Worm (Caenorhabditis elegans) whole organism, L3 larva: Measurements from ENCODE around the gene nspc-9.

ENCODE experiments used
- R02D3.7 ChIP-seq: fragments of 150-350 bp; optimal IDR thresholded peaks from 2 replicates; lab custom pipeline; 2014; ENCODE audit warnings: missing biosample characterization, missing genetic modification characterization
- ZK546.5 ChIP-seq: sonication (generic microtip); optimal IDR thresholded peaks from 2 replicates; lab custom pipeline; 2017; ENCODE audit warnings: missing biosample characterization, missing genetic modification characterization
- aly-2 ChIP-seq: fragments of 150-350 bp; optimal IDR thresholded peaks from 2 replicates; lab custom pipeline; 2014; ENCODE audit warnings: missing biosample characterization, missing genetic modification characterization
- ceh-28 ChIP-seq: fragments of 150-350 bp; optimal IDR thresholded peaks from 2 replicates; lab custom pipeline; 2014; ENCODE audit warnings: missing biosample characterization, missing genetic modification reagents, missing genetic modification characterization
- ceh-82 ChIP-seq: fragments of 150-350 bp; optimal IDR thresholded peaks from 2 replicates; lab custom pipeline; 2014; ENCODE audit warnings: missing biosample characterization, missing genetic modification characterization
- ceh-9 ChIP-seq: sonication (generic microtip); optimal IDR thresholded peaks from 2 replicates; lab custom pipeline; 2018; ENCODE audit warnings: missing biosample characterization, missing genetic modification characterization
- daf-12 ChIP-seq: fragments of 150-350 bp; optimal IDR thresholded peaks from 2 replicates; lab custom pipeline; 2014; ENCODE audit warnings: missing biosample characterization, missing genetic modification reagents, missing genetic modification characterization
- egl-27 ChIP-seq: sonication (generic microtip); optimal IDR thresholded peaks from 4 replicates; lab custom pipeline; 2017; ENCODE audit warnings: missing biosample characterization, missing genetic modification reagents, missing genetic modification characterization
- egl-5 ChIP-seq: fragments of 150-350 bp; optimal IDR thresholded peaks from 2 replicates; lab custom pipeline; 2017; ENCODE audit warnings: missing biosample characterization, missing genetic modification reagents, missing genetic modification characterization, inconsistent platforms
- elt-1 ChIP-seq: fragments of 150-350 bp; optimal IDR thresholded peaks from 2 replicates; lab custom pipeline; 2014; ENCODE audit warnings: missing biosample characterization, missing genetic modification characterization
- elt-3 ChIP-seq, 3 experiments: fragments of 150-350 bp in 1 of 3; sonication (generic microtip) in 2 of 3; optimal IDR thresholded peaks; 2 replicates in 2 of 3; 4 replicates in 1 of 3; lab custom pipeline; 2014 to 2017; ENCODE audit warnings: missing biosample characterization in 3 of 3, missing genetic modification characterization in 3 of 3
- eor-1 ChIP-seq, 2 experiments: fragments of 150-350 bp; optimal IDR thresholded peaks; 2 replicates each; lab custom pipeline; 2014 to 2018; ENCODE audit warnings: missing biosample characterization in 2 of 2, missing genetic modification characterization in 2 of 2
- fkh-10 ChIP-seq: sonication (generic microtip); optimal IDR thresholded peaks from 2 replicates; lab custom pipeline; 2017; ENCODE audit warnings: missing biosample characterization, missing genetic modification reagents, missing genetic modification characterization
- fos-1 ChIP-seq: fragments of 150-350 bp; optimal IDR thresholded peaks from 2 replicates; lab custom pipeline; 2014; ENCODE audit warnings: missing biosample characterization, missing genetic modification characterization
- hmg-11 ChIP-seq: sonication (generic microtip); optimal IDR thresholded peaks from 2 replicates; lab custom pipeline; 2016; ENCODE audit warnings: missing genetic modification characterization, missing compliant biosample characterization
- jun-1 ChIP-seq: fragments of 150-350 bp; optimal IDR thresholded peaks from 2 replicates; lab custom pipeline; 2014; ENCODE audit warnings: missing biosample characterization, missing genetic modification reagents, missing genetic modification characterization
- lin-15B ChIP-seq: fragments of 150-350 bp; optimal IDR thresholded peaks from 2 replicates; lab custom pipeline; 2014; ENCODE audit warnings: missing biosample characterization, missing genetic modification characterization
- lsy-12 ChIP-seq: sonication (generic microtip); optimal IDR thresholded peaks from 2 replicates; lab custom pipeline; 2016; ENCODE audit warnings: mild to moderate bottlenecking, missing genetic modification characterization, missing compliant biosample characterization
- mdl-1 ChIP-seq: fragments of 150-350 bp; optimal IDR thresholded peaks from 2 replicates; lab custom pipeline; 2014; ENCODE audit warnings: missing biosample characterization, missing genetic modification characterization
- nfya-1 ChIP-seq: sonication (generic microtip); optimal IDR thresholded peaks from 2 replicates; lab custom pipeline; 2017; ENCODE audit warnings: missing genetic modification characterization, mild to moderate bottlenecking, missing compliant biosample characterization, antibody characterized with exemption, moderate library complexity; ENCODE audit not compliant: insufficient read depth
- nhr-11 ChIP-seq: fragments of 150-350 bp; optimal IDR thresholded peaks from 2 replicates; lab custom pipeline; 2014; ENCODE audit warnings: missing biosample characterization, missing genetic modification characterization
- nhr-12 ChIP-seq: fragments of 150-350 bp; optimal IDR thresholded peaks from 2 replicates; lab custom pipeline; 2014; ENCODE audit warnings: missing biosample characterization, missing genetic modification characterization
- nhr-237 ChIP-seq: fragments of 150-350 bp; optimal IDR thresholded peaks from 2 replicates; lab custom pipeline; 2014; ENCODE audit warnings: missing biosample characterization, missing genetic modification characterization
- nhr-28 ChIP-seq: fragments of 150-350 bp; optimal IDR thresholded peaks from 2 replicates; lab custom pipeline; 2014; ENCODE audit warnings: missing biosample characterization, missing genetic modification characterization
- nhr-43 ChIP-seq: sonication (generic microtip); optimal IDR thresholded peaks from 2 replicates; lab custom pipeline; 2016; ENCODE audit warnings: mild to moderate bottlenecking, missing genetic modification characterization, missing compliant biosample characterization; ENCODE audit not compliant: poor library complexity, severe bottlenecking
- nhr-67 ChIP-seq: fragments of 150-350 bp; optimal IDR thresholded peaks from 2 replicates; lab custom pipeline; 2014; ENCODE audit warnings: missing biosample characterization, missing genetic modification characterization
- pqm-1 ChIP-seq: fragments of 150-350 bp; optimal IDR thresholded peaks from 2 replicates; lab custom pipeline; 2017; ENCODE audit warnings: missing biosample characterization, missing genetic modification characterization, inconsistent platforms
- sea-2 ChIP-seq: fragments of 150-350 bp; sonication (generic microtip); optimal IDR thresholded peaks from 4 replicates; lab custom pipeline; 2014; ENCODE audit warnings: missing biosample characterization, missing genetic modification reagents, missing genetic modification characterization
- snpc-4 ChIP-seq: fragments of 150-350 bp; optimal IDR thresholded peaks from 2 replicates; lab custom pipeline; 2014; ENCODE audit warnings: missing biosample characterization, missing genetic modification characterization
- tbx-2 ChIP-seq: sonication (generic microtip); optimal IDR thresholded peaks from 2 replicates; lab custom pipeline; 2016; ENCODE audit warnings: mild to moderate bottlenecking, missing genetic modification characterization, missing compliant biosample characterization
- unc-39 ChIP-seq: sonication (generic microtip); optimal IDR thresholded peaks from 4 replicates; lab custom pipeline; 2017; ENCODE audit warnings: missing biosample characterization, missing genetic modification characterization
- unc-62 ChIP-seq: fragments of 150-350 bp; sonication (generic microtip); optimal IDR thresholded peaks from 4 replicates; lab custom pipeline; 2014; ENCODE audit warnings: missing biosample characterization, missing genetic modification reagents, missing genetic modification characterization
- zag-1 ChIP-seq: fragments of 150-350 bp; optimal IDR thresholded peaks from 2 replicates; lab custom pipeline; 2014; ENCODE audit warnings: missing biosample characterization, missing genetic modification characterization
- ztf-11 ChIP-seq: fragments of 150-350 bp; optimal IDR thresholded peaks from 2 replicates; lab custom pipeline; 2014; ENCODE audit warnings: missing biosample characterization, missing genetic modification characterization
- ztf-4 ChIP-seq: fragments of 150-350 bp; optimal IDR thresholded peaks from 2 replicates; lab custom pipeline; 2014; ENCODE audit warnings: missing biosample characterization, missing genetic modification characterization

Gene nspc-9

ce11 chrX:12337846-12338490 is 5.2 kb downstream of the nspc-9 start, which contains the start of gene srd-44:
srd-44 (plus strand) TSS chrX:12338440.
- peak; percentile 10 for TF ChIP-seq nhr-43 (tag; lab: Kevin White, UChicago)
- TF ChIP-seq nhr-11 (tag; lab: Kevin White, UChicago) = no peak
- TF ChIP-seq lin-15B (tag; lab: Kevin White, UChicago) = no peak

ce11 chrX:12335808-12336207 is 7.4 kb downstream of the nspc-9 start, which contains the start of gene srd-48:
srd-48 (plus strand) TSS chrX:12336108.
- TF ChIP-seq hmg-11 (tag; lab: Kevin White, UChicago) (no peak), nhr-237 (no peak), nhr-28 (tag; lab: Kevin White, UChicago) (no peak), aly-2 (tag; lab: Kevin White, UChicago) (no peak), ceh-28 (tag; lab: Kevin White, UChicago) (no peak), lsy-12 (no peak), fos-1 (tag; lab: Kevin White, UChicago) (no peak), fkh-10 (GFP tag; lab: Kevin White, UChicago) (no peak), elt-3 (tag; optimal IDR thresholded peaks at IDR 0.05; lab: Kevin White, UChicago) (no peak), ztf-4 (tag; lab: Kevin White, UChicago) (no peak), R02D3.7 (no peak)

ce11 chrX:12333479-12333878 is 9.7 kb downstream of the nspc-9 start, which contains the start of gene srd-47:
srd-47 (plus strand) TSS chrX:12333642.
- TF ChIP-seq nfya-1 = no peak
- TF ChIP-seq daf-12 (tag; lab: Kevin White, UChicago) = no peak
- no peak for TF ChIP-seq pqm-1
- no peak for TF ChIP-seq nhr-67 (tag; lab: Kevin White, UChicago)
- no peak for TF ChIP-seq sea-2 (GFP tag; lab: Kevin White, UChicago)
- TF ChIP-seq fkh-10 (GFP tag; lab: Kevin White, UChicago) = no peak
- TF ChIP-seq mdl-1 (tag; lab: Kevin White, UChicago) = no peak
- TF ChIP-seq aly-2 (tag; lab: Kevin White, UChicago) = no peak
- TF ChIP-seq egl-27 (tag; lab: Kevin White, UChicago) = no peak
- TF ChIP-seq eor-1 (tag; optimal IDR thresholded peaks at IDR 0.05; lab: Kevin White, UChicago) = no peak
- TF ChIP-seq ceh-9 (tag; lab: Kevin White, UChicago) = no peak
- TF ChIP-seq nhr-237 = no peak
- TF ChIP-seq ztf-11 (tag; lab: Kevin White, UChicago) = no peak
- no peak for TF ChIP-seq ZK546.5 (tag; lab: Kevin White, UChicago)
- TF ChIP-seq tbx-2 (tag; lab: Kevin White, UChicago) = no peak
- TF ChIP-seq jun-1 (tag; lab: Kevin White, UChicago) = no peak
- no peak for TF ChIP-seq nhr-43 (tag; lab: Kevin White, UChicago)
- TF ChIP-seq elt-1 (tag; lab: Kevin White, UChicago) = no peak
- TF ChIP-seq snpc-4 (tag; lab: Kevin White, UChicago) = no peak

ce11 chrX:12331795-12332194 is 11.4 kb downstream of the nspc-9 start, which contains the start of gene srd-46:
srd-46 (plus strand) TSS chrX:12332095.
- no peak for TF ChIP-seq fkh-10 (GFP tag; lab: Kevin White, UChicago)
- no peak for TF ChIP-seq tbx-2 (tag; lab: Kevin White, UChicago)
- no peak for TF ChIP-seq mdl-1 (tag; lab: Kevin White, UChicago)
- no peak for TF ChIP-seq ztf-11 (tag; lab: Kevin White, UChicago)
- TF ChIP-seq unc-62 (GFP tag; lab: Kevin White, UChicago) = no peak
- TF ChIP-seq nhr-28 (tag; lab: Kevin White, UChicago) = no peak
- no peak for TF ChIP-seq elt-3 (tag; optimal IDR thresholded peaks at IDR 0.05; lab: Kevin White, UChicago)
- no peak for TF ChIP-seq lsy-12
- no peak for TF ChIP-seq nhr-11 (tag; lab: Kevin White, UChicago)
- no peak for TF ChIP-seq pqm-1
- no peak for TF ChIP-seq daf-12 (tag; lab: Kevin White, UChicago)
- no peak for TF ChIP-seq ZK546.5 (tag; lab: Kevin White, UChicago)
- no peak for TF ChIP-seq egl-27 (tag; lab: Kevin White, UChicago)
- no peak for TF ChIP-seq nhr-12 (tag; lab: Kevin White, UChicago)
- no peak for TF ChIP-seq unc-39 (tag; lab: Kevin White, UChicago)
- TF ChIP-seq elt-1 (tag; lab: Kevin White, UChicago) = no peak
- TF ChIP-seq zag-1 = no peak
- TF ChIP-seq egl-5 (tag; lab: Kevin White, UChicago) = no peak
- no peak for TF ChIP-seq nhr-237
- no peak for TF ChIP-seq ceh-82 (tag; lab: Kevin White, UChicago)
